Fruit fly (Drosophila melanogaster): ENCODE results near the gene CG5280.

CG5280 gene

DNA sequence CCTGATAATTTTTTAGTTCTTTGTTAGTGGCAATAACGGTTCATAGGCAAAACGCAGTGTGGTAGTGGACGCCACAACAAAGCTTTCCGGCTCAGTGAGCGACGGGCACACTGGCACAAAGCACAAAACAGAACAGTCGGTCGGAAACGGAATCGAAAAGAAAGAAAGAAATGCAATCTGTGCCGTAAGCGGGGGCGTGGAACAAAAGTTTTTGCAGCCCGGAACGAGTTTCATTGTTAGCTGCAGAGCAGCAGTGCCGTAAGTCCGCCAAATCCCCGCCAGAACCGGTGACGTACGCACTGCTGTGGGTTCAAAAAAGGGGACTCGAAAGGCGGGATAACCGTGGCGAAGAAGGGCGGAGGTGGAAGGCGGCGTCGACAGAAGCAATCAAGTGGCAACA is 21.6 kb downstream of the CG5280 start, which contains the start of gene CG5026 (continued):
- no peak for TF ChIP-seq BtbVII (GFP tag; optimal IDR thresholded peaks at IDR 0.05)
- peak; percentile 21 for TF ChIP-seq BEAF-32 (GFP tag; optimal IDR thresholded peaks at IDR 0.05)
- peak; percentile 23 for TF ChIP-seq stwl (tag; optimal IDR thresholded peaks at IDR 0.05)
- no peak for TF ChIP-seq CG30431 (GFP tag; optimal IDR thresholded peaks at IDR 0.05)
- no peak for TF ChIP-seq lola (GFP tag; optimal IDR thresholded peaks at IDR 0.05)
- TF ChIP-seq CG17385 (GFP tag; optimal IDR thresholded peaks at IDR 0.05) = no peak
- TF ChIP-seq psq (GFP tag; optimal IDR thresholded peaks at IDR 0.05) = peak; percentile 52
- no peak for TF ChIP-seq tin (GFP tag; optimal IDR thresholded peaks at IDR 0.05)
- TF ChIP-seq CG13424 (tag; optimal IDR thresholded peaks at IDR 0.05) = no peak
- 0 out of 3 replicates have a peak, but pooled peaks have one; percentile 26 for TF ChIP-seq Dbx (GFP tag; IDR thresholded peaks at IDR 0.05)
- TF ChIP-seq pros (GFP tag; optimal IDR thresholded peaks at IDR 0.05) = no peak
- peak; percentile 38 for TF ChIP-seq YL-1 (GFP tag; optimal IDR thresholded peaks at IDR 0.05)
- 0 out of 2 replicates have a peak, but pooled peaks have one; percentile 19 for TF ChIP-seq vvl (GFP tag; IDR thresholded peaks at IDR 0.05)
- no peak for TF ChIP-seq ro (GFP tag; IDR thresholded peaks at IDR 0.05)
- peak; percentile 47 for TF ChIP-seq HmgZ (tag; optimal IDR thresholded peaks at IDR 0.05)
- no peak for TF ChIP-seq klu (GFP tag; IDR thresholded peaks at IDR 0.05)
- no peak for TF ChIP-seq Hr51 (GFP tag; optimal IDR thresholded peaks at IDR 0.05)
- peak; percentile 81 for TF ChIP-seq Med (GFP tag)
- TF ChIP-seq Ptx1 (GFP tag; IDR thresholded peaks at IDR 0.05) = no peak
- TF ChIP-seq CG11398 (GFP tag; optimal IDR thresholded peaks at IDR 0.05) = peak; percentile 6
- TF ChIP-seq E2f2 (GFP tag; IDR thresholded peaks at IDR 0.05) = peak; percentile 68
- peak; percentile 24 for TF ChIP-seq Scr (GFP tag; IDR thresholded peaks at IDR 0.05; ENCODE audit: partially characterized antibody)
- no peak for TF ChIP-seq kay (GFP tag; optimal IDR thresholded peaks at IDR 0.05)
- TF ChIP-seq sna (GFP tag; IDR thresholded peaks at IDR 0.05; ENCODE audit: partially characterized antibody) = 0 out of 2 replicates have a peak, but pooled peaks have one; percentile 31
- peak; percentile 2 for TF ChIP-seq trem (tag; optimal IDR thresholded peaks at IDR 0.05)
- TF ChIP-seq hb (GFP tag; IDR thresholded peaks at IDR 0.05; ENCODE audit: partially characterized antibody) = no peak
- TF ChIP-seq gfzf (GFP tag; optimal IDR thresholded peaks at IDR 0.05) = peak; percentile 83
- peak; percentile 22 for TF ChIP-seq CG2116 (GFP tag; optimal IDR thresholded peaks at IDR 0.05)
- TF ChIP-seq B-H2 (GFP tag; optimal IDR thresholded peaks at IDR 0.05) = peak; percentile 17
- TF ChIP-seq toy (GFP tag; IDR thresholded peaks at IDR 0.05) = no peak
- TF ChIP-seq chinmo (GFP tag; IDR thresholded peaks at IDR 0.05; ENCODE audit: partially characterized antibody) = 0 out of 4 replicates have a peak, but pooled peaks have one; percentile 25
- TF ChIP-seq Pdp1 (GFP tag; optimal IDR thresholded peaks at IDR 0.05) = peak in 1 of 2 experiments; percentile 38
- TF ChIP-seq CG18262 (tag; optimal IDR thresholded peaks at IDR 0.05) = no peak
- no peak for TF ChIP-seq CG13624 (GFP tag; optimal IDR thresholded peaks at IDR 0.05)
- peak; percentile 87 for TF ChIP-seq CG15514 (GFP tag; optimal IDR thresholded peaks at IDR 0.05)
- TF ChIP-seq MESR4 (GFP tag; optimal IDR thresholded peaks at IDR 0.05) = peak; percentile 44
- TF ChIP-seq CG10959 (GFP tag; IDR thresholded peaks at IDR 0.05) = no peak
- no peak for TF ChIP-seq CG8388 (GFP tag; optimal IDR thresholded peaks at IDR 0.05)
- peak; percentile 6 for TF ChIP-seq nom (GFP tag; optimal IDR thresholded peaks at IDR 0.05)
- no peak for TF ChIP-seq ERR (GFP tag; optimal IDR thresholded peaks at IDR 0.05)
- peak; percentile 7 for TF ChIP-seq CG17912 (GFP tag; optimal IDR thresholded peaks at IDR 0.05)
- TF ChIP-seq NfI (GFP tag; optimal IDR thresholded peaks at IDR 0.05) = no peak
- no peak for TF ChIP-seq zen (tag; optimal IDR thresholded peaks at IDR 0.05)
- TF ChIP-seq mirr (GFP tag; optimal IDR thresholded peaks at IDR 0.05) = no peak
- peak; percentile 63; the same call in 1 of the 2 replicates for TF ChIP-seq crol (GFP tag; IDR thresholded peaks at IDR 0.05)
- no peak for TF ChIP-seq twi (tag; optimal IDR thresholded peaks at IDR 0.05)
- TF ChIP-seq schlank (tag; optimal IDR thresholded peaks at IDR 0.05) = no peak
- no peak for TF ChIP-seq MTF-1 (GFP tag; optimal IDR thresholded peaks at IDR 0.05; ENCODE audit: borderline replicate concordance)
- TF ChIP-seq Sry-δ (GFP tag; optimal IDR thresholded peaks at IDR 0.05) = no peak
